Fruit fly (Drosophila melanogaster) whole organism, prepupa: ENCODE results near the gene lsn.

Source experiments
- Blimp-1 ChIP-seq: fragments of 200-800 bp; sonication (Bioruptor generic); optimal IDR thresholded peaks from 3 replicates; lab custom pipeline; 2017; ENCODE audit warnings: missing biosample characterization, missing genetic modification characterization, mild to moderate bottlenecking, moderate library complexity, missing genetic modification reagents
- CG10631 ChIP-seq: fragments of 200-800 bp; sonication (Bioruptor generic); optimal IDR thresholded peaks from 2 replicates; lab custom pipeline; 2016; ENCODE audit warnings: missing biosample characterization, missing genetic modification characterization
- CG11762 ChIP-seq: fragments of 200-800 bp; sonication (Bioruptor generic); optimal IDR thresholded peaks from 3 replicates; lab custom pipeline; 2016; ENCODE audit warnings: missing biosample characterization, missing genetic modification characterization; ENCODE audit not compliant: insufficient read depth
- CG1621 ChIP-seq: fragments of 200-800 bp; sonication (Bioruptor generic); optimal IDR thresholded peaks from 3 replicates; lab custom pipeline; 2018; ENCODE audit warnings: missing biosample characterization, mild to moderate bottlenecking, missing genetic modification characterization
- CG16779 ChIP-seq: fragments of 200-800 bp; sonication (Bioruptor generic); optimal IDR thresholded peaks from 3 replicates; lab custom pipeline; 2017; ENCODE audit warnings: missing biosample characterization, mild to moderate bottlenecking, missing genetic modification characterization
- CG3032 ChIP-seq: fragments of 200-800 bp; optimal IDR thresholded peaks from 2 replicates; lab custom pipeline; 2019; ENCODE audit warnings: missing biosample characterization, mild to moderate bottlenecking, missing genetic modification characterization, moderate library complexity
- CG31627 ChIP-seq: fragments of 200-800 bp; sonication (Bioruptor generic); optimal IDR thresholded peaks from 3 replicates; lab custom pipeline; 2016; ENCODE audit warnings: missing biosample characterization, missing genetic modification characterization
- CG32006 ChIP-seq: fragments of 200-800 bp; sonication (Bioruptor generic); optimal IDR thresholded peaks from 3 replicates; lab custom pipeline; 2017; ENCODE audit warnings: missing biosample characterization, mild to moderate bottlenecking, missing genetic modification characterization
- CG34406 ChIP-seq: fragments of 200-800 bp; sonication (Bioruptor generic); optimal IDR thresholded peaks from 3 replicates; lab custom pipeline; 2016; ENCODE audit warnings: missing biosample characterization, missing genetic modification characterization
- CG3919 ChIP-seq: fragments of 200-800 bp; sonication (Bioruptor generic); optimal IDR thresholded peaks from 3 replicates; lab custom pipeline; 2016; ENCODE audit warnings: missing biosample characterization, missing genetic modification characterization
- CG4318 ChIP-seq: fragments of 200-800 bp; sonication (Bioruptor generic); optimal IDR thresholded peaks from 3 replicates; lab custom pipeline; 2017; ENCODE audit warnings: missing biosample characterization, mild to moderate bottlenecking, missing genetic modification characterization
- CG6163 ChIP-seq: fragments of 200-800 bp; sonication (Bioruptor generic); IDR thresholded peaks from 3 replicates; pipeline ENCODE4 v1.3.6; 2022; ENCODE audit warnings: missing biosample characterization, missing genetic modification characterization
- CG6792 ChIP-seq: fragments of 200-800 bp; sonication (Bioruptor generic); optimal IDR thresholded peaks from 3 replicates; lab custom pipeline; 2016; ENCODE audit warnings: missing biosample characterization, missing genetic modification characterization
- CG6854 ChIP-seq: fragments of 200-800 bp; sonication (Bioruptor generic); optimal IDR thresholded peaks from 2 replicates; lab custom pipeline; 2017; ENCODE audit warnings: missing biosample characterization, mild to moderate bottlenecking, missing genetic modification characterization
- CG7368 ChIP-seq: fragments of 200-800 bp; sonication (Bioruptor generic); optimal IDR thresholded peaks from 3 replicates; lab custom pipeline; 2016; ENCODE audit warnings: missing biosample characterization, missing genetic modification characterization
- CG8119 ChIP-seq: fragments of 200-800 bp; sonication (Bioruptor generic); IDR thresholded peaks from 3 replicates; pipeline ENCODE4 v1.3.6; 2022; ENCODE audit warnings: missing biosample characterization, missing genetic modification characterization
- CG8319 ChIP-seq: fragments of 200-800 bp; sonication (Bioruptor generic); optimal IDR thresholded peaks from 3 replicates; lab custom pipeline; 2016; ENCODE audit warnings: missing biosample characterization, missing genetic modification characterization
- CG8632 ChIP-seq: fragments of 200-800 bp; sonication (Bioruptor generic); optimal IDR thresholded peaks from 3 replicates; lab custom pipeline; 2016; ENCODE audit warnings: missing biosample characterization, missing genetic modification characterization
- CG9139 ChIP-seq: fragments of 200-800 bp; sonication (Bioruptor generic); optimal IDR thresholded peaks from 3 replicates; lab custom pipeline; 2017; ENCODE audit warnings: missing biosample characterization, mild to moderate bottlenecking, missing genetic modification characterization
- Eip75B ChIP-seq: fragments of 200-800 bp; sonication (Bioruptor generic); optimal IDR thresholded peaks from 3 replicates; lab custom pipeline; 2016; ENCODE audit warnings: missing biosample characterization, missing genetic modification characterization
- Eip78C ChIP-seq: fragments of 200-800 bp; sonication (Bioruptor generic); peaks from one replicate; lab custom pipeline; 2016; ENCODE audit warnings: missing biosample characterization, missing genetic modification characterization
- Ets21C ChIP-seq: fragments of 200-800 bp; sonication (Bioruptor generic); optimal IDR thresholded peaks from 3 replicates; lab custom pipeline; 2016; ENCODE audit warnings: missing biosample characterization, missing genetic modification characterization
- Gug ChIP-seq: fragments of 200-800 bp; sonication (Bioruptor generic); IDR thresholded peaks from 2 replicates; pipeline ENCODE4 v1.3.6; 2022; ENCODE audit warnings: missing biosample characterization, missing genetic modification characterization
- Hr38 ChIP-seq: sonication (Bioruptor generic); optimal IDR thresholded peaks from 2 replicates; lab custom pipeline; 2016; ENCODE audit warnings: missing biosample characterization, missing genetic modification characterization
- Hr39 ChIP-seq: fragments of 200-800 bp; sonication (Bioruptor generic); optimal IDR thresholded peaks from 2 replicates; lab custom pipeline; 2016; ENCODE audit warnings: missing biosample characterization, missing genetic modification characterization
- Hr4 ChIP-seq: fragments of 200-800 bp; sonication (Bioruptor generic); optimal IDR thresholded peaks from 3 replicates; lab custom pipeline; 2016; ENCODE audit warnings: missing biosample characterization, missing genetic modification characterization
- Lpt ChIP-seq: fragments of 200-800 bp; sonication (Bioruptor generic); optimal IDR thresholded peaks from 3 replicates; lab custom pipeline; 2016; ENCODE audit warnings: missing biosample characterization, missing genetic modification characterization
- OdsH ChIP-seq: fragments of 200-800 bp; sonication (Bioruptor generic); optimal IDR thresholded peaks from 3 replicates; lab custom pipeline; 2016; ENCODE audit warnings: missing biosample characterization, missing genetic modification characterization
- Smox ChIP-seq: fragments of 200-800 bp; sonication (Bioruptor generic); optimal IDR thresholded peaks from 3 replicates; lab custom pipeline; 2016; ENCODE audit warnings: missing biosample characterization, missing genetic modification characterization
- achi ChIP-seq: fragments of 200-800 bp; sonication (Bioruptor generic); optimal IDR thresholded peaks from 3 replicates; lab custom pipeline; 2016; ENCODE audit warnings: missing biosample characterization, missing genetic modification characterization
- acj6 ChIP-seq: fragments of 200-800 bp; sonication (Bioruptor generic); optimal IDR thresholded peaks from 3 replicates; lab custom pipeline; 2016; ENCODE audit warnings: missing biosample characterization, missing genetic modification characterization
- cyc ChIP-seq: fragments of 200-800 bp; sonication (Bioruptor generic); optimal IDR thresholded peaks from 3 replicates; lab custom pipeline; 2016; ENCODE audit warnings: missing biosample characterization, missing genetic modification characterization
- dac ChIP-seq: fragments of 200-800 bp; sonication (Bioruptor generic); optimal IDR thresholded peaks from 2 replicates; lab custom pipeline; 2017; ENCODE audit warnings: missing biosample characterization, mild to moderate bottlenecking, missing genetic modification characterization
- eg ChIP-seq: fragments of 200-800 bp; sonication (Bioruptor generic); IDR thresholded peaks from 3 replicates; pipeline ENCODE4 v1.3.6; 2022; ENCODE audit warnings: missing biosample characterization, missing genetic modification characterization
- esn ChIP-seq: fragments of 200-800 bp; sonication (Bioruptor generic); optimal IDR thresholded peaks from 2 replicates; lab custom pipeline; 2016; ENCODE audit warnings: missing biosample characterization, mild to moderate bottlenecking, missing genetic modification characterization, moderate library complexity
- fd59A ChIP-seq: fragments of 200-800 bp; sonication (Bioruptor generic); optimal IDR thresholded peaks from 2 replicates; lab custom pipeline; 2017; ENCODE audit warnings: missing biosample characterization, mild to moderate bottlenecking, missing genetic modification characterization, missing genetic modification reagents
- fkh ChIP-seq: fragments of 200-800 bp; sonication (Bioruptor generic); optimal IDR thresholded peaks from 3 replicates; lab custom pipeline; 2017; ENCODE audit warnings: missing biosample characterization, mild to moderate bottlenecking, missing genetic modification characterization, moderate library complexity
- pdm3 ChIP-seq: fragments of 200-800 bp; sonication (Bioruptor generic); optimal IDR thresholded peaks from 3 replicates; lab custom pipeline; 2016; ENCODE audit warnings: missing biosample characterization, missing genetic modification characterization
- salr ChIP-seq, 2 experiments: fragments of 200-800 bp; sonication (Bioruptor generic); optimal IDR thresholded peaks; 3 replicates each; lab custom pipeline; 2016 to 2018; ENCODE audit warnings: missing biosample characterization in 2 of 2, missing genetic modification characterization in 2 of 2, mild to moderate bottlenecking in 1 of 2
- spab ChIP-seq: fragments of 200-800 bp; sonication (Bioruptor generic); optimal IDR thresholded peaks from 2 replicates; lab custom pipeline; 2017; ENCODE audit warnings: missing biosample characterization, mild to moderate bottlenecking, missing genetic modification characterization, missing genetic modification reagents
- ss ChIP-seq, 2 experiments: fragments of 200-800 bp; sonication (Bioruptor generic); optimal IDR thresholded peaks; 2 replicates in 1 of 2; 3 replicates in 1 of 2; lab custom pipeline; 2017 to 2018; ENCODE audit warnings: mild to moderate bottlenecking in 2 of 2, missing biosample characterization in 2 of 2, missing genetic modification characterization in 2 of 2, moderate library complexity in 1 of 2
- svp ChIP-seq: fragments of 200-800 bp; sonication (Bioruptor generic); peaks from one replicate; lab custom pipeline; 2016; ENCODE audit warnings: missing biosample characterization, missing genetic modification characterization
- topi ChIP-seq: fragments of 200-800 bp; sonication (Bioruptor generic); optimal IDR thresholded peaks from 3 replicates; lab custom pipeline; 2016; ENCODE audit warnings: missing biosample characterization, missing genetic modification characterization

Gene lsn

DNA sequence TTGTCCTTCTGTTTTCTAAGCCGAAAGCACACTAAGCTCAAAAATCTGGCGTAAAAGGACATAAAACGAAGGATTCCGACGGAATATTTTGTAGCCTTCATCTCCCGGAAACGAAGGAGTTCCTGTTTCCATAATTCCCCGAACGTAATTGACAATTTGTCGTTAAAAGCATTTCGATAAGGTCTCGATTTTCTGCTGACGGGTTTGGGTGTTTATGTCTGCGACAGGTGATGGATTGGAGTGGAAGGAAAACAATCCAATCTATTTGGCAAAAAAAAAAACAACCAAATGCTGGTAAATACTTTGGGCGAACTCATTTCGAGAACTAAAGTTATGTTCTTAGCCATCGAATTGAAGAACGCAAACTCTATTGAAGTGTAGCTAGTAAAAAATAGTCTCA is 18.4 kb upstream of the lsn start, which contains the start of gene Gr93d:
Gene Gr93d (minus strand): TSS at position 101 of the 400 bp plus-strand sequence.
- TF ChIP-seq acj6 (no peak), dac (no peak), CG6792 (GFP tag; lab: Kevin White, UChicago) (no peak)

DNA sequence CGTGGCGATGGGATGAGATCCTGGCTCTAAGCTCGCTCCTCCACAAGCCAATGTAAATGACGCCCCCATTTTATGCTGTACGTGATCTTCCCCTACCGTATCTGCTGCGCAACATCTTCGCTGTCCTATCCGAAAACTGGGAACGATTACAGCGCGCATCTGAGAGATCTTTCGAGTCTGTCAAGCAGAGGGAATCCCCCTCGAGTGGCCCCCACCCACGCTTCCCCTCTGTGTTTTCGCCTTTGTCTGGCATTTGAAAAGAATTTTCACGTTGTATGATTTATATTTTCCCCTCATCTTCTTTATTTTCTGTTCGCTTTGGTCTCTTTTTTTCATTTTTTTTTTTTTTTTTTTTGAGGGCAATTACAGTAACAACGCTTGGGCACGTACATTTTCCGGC is 17.5 kb upstream of the lsn start:
- TF ChIP-seq topi (GFP tag; lab: Kevin White, UChicago) = no peak
- peak; percentile 19; the same call in 1 of the 3 replicates for TF ChIP-seq CG8119 (GFP tag; lab: Robert Waterston, UW)
- no peak for TF ChIP-seq Eip78C
- TF ChIP-seq, all 60 proteins: peak for 1

DNA sequence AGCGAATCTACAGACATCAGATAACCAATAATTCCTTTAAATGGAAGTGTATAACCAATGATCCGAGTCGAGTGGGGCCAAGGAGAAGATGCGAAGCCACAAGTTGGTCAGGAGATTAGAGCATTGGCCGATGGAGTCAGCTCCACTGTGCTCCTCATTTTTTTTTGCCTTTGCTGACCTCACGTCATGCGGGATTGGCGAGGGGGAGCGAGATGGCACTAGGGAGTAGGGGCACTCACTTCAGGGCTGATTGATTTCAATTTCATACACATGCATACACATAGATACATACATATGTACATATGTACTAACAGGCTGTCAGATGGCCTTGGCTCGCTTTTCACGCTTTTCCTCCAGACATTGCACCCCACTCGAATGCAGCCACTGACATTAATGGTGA is 16.7 kb upstream of the lsn start:
- 0 out of 3 replicates have a peak, but pooled peaks have one; percentile 18 for TF ChIP-seq eg (GFP tag; lab: Robert Waterston, UW)
- no peak for TF ChIP-seq CG4318 (GFP tag; lab: Kevin White, UChicago)
- peak; percentile 43; the same call in 1 of the 3 replicates for TF ChIP-seq CG6163 (GFP tag; lab: Robert Waterston, UW)
- TF ChIP-seq CG6854 (GFP tag; lab: Kevin White, UChicago) = no peak
- peak; percentile 54 for TF ChIP-seq Eip78C
- TF ChIP-seq CG8319 (GFP tag; lab: Kevin White, UChicago) = no peak
- TF ChIP-seq Blimp-1 = no peak
- peak; percentile 98 for TF ChIP-seq svp (GFP tag; lab: Kevin White, UChicago)
- TF ChIP-seq CG11762 (GFP tag; lab: Kevin White, UChicago) = no peak

DNA sequence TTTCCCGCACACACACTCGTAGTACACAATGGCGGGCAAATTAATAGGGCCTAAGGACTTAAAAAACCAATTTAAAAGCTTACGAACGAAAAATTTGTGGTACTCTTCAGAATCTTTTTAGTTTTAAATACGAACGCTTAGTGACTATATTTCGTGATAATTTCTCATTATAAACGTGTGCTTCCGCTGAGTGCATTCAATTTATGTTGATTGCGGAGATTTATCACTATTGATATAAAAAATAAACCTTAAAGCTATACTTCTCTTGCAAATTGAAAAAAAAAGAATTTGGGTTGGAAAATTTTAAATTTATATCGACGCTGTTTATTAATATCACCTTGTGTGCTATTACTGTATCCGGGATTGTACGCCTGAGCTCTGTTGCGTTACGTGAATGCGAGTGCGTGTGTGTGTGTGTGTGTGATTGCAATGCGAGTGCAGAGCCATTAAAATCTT is 16.0 kb upstream of the lsn start:
- TF ChIP-seq dac = peak; percentile 85
- TF ChIP-seq CG16779 (tag; lab: Kevin White, UChicago) = peak; percentile 94
- TF ChIP-seq Gug = peak; percentile 88
- TF ChIP-seq CG34406 (GFP tag; lab: Kevin White, UChicago) = peak; percentile 97
- peak; percentile 94 for TF ChIP-seq cyc (GFP tag; lab: Kevin White, UChicago)
- TF ChIP-seq CG6792 (GFP tag; lab: Kevin White, UChicago) = peak; percentile 97
- TF ChIP-seq fd59A = peak; percentile 94
- TF ChIP-seq topi (GFP tag; lab: Kevin White, UChicago) = peak; percentile 98
- TF ChIP-seq Hr4 (GFP tag; lab: Kevin White, UChicago) = peak; percentile 95
- TF ChIP-seq CG8119 (GFP tag; lab: Robert Waterston, UW) = peak; percentile 94
- TF ChIP-seq Blimp-1 = peak; percentile 91
- peak; percentile 88 for TF ChIP-seq eg (GFP tag; lab: Robert Waterston, UW)
- TF ChIP-seq pdm3 (GFP tag; lab: Kevin White, UChicago) = peak; percentile 95
- peak; percentile 98 for TF ChIP-seq esn (GFP tag; lab: Kevin White, UChicago)
- TF ChIP-seq Lpt (GFP tag; lab: Kevin White, UChicago) = peak; percentile 95
- peak; percentile 96 for TF ChIP-seq CG3919 (GFP tag; lab: Kevin White, UChicago)
- TF ChIP-seq CG1621 (tag; lab: Kevin White, UChicago) = peak; percentile 78
- peak; percentile 85 for TF ChIP-seq CG9139 (GFP tag; lab: Kevin White, UChicago)
- peak; percentile 96 for TF ChIP-seq spab
- TF ChIP-seq Smox = peak; percentile 96
- peak; percentile 96 for TF ChIP-seq CG31627 (GFP tag; lab: Kevin White, UChicago)
- TF ChIP-seq Hr38 = peak; percentile 17
- peak; percentile 95 for TF ChIP-seq ss (GFP tag; optimal IDR thresholded peaks at IDR 0.05; lab: Kevin White, UChicago)
- TF ChIP-seq CG32006 (GFP tag; lab: Kevin White, UChicago) = peak; percentile 98
- TF ChIP-seq OdsH (GFP tag; lab: Kevin White, UChicago) = peak; percentile 95
- TF ChIP-seq CG8632 = peak; percentile 94
- peak; percentile 98 for TF ChIP-seq svp (GFP tag; lab: Kevin White, UChicago)
- peak; percentile 93 for TF ChIP-seq achi (GFP tag; lab: Kevin White, UChicago)
- TF ChIP-seq Hr39 = peak; percentile 96
- TF ChIP-seq CG11762 (GFP tag; lab: Kevin White, UChicago) = peak; percentile 94
- peak; percentile 87 for TF ChIP-seq CG7368
- peak; percentile 93 for TF ChIP-seq Ets21C (GFP tag; lab: Kevin White, UChicago)
- TF ChIP-seq salr (GFP tag; optimal IDR thresholded peaks at IDR 0.05; lab: Kevin White, UChicago) = peak; percentile 47 to 97
- TF ChIP-seq fkh (GFP tag; lab: Kevin White, UChicago) = peak; percentile 24
- TF ChIP-seq Eip78C = peak; percentile 100
- peak; percentile 92 for TF ChIP-seq CG4318 (GFP tag; lab: Kevin White, UChicago)
- peak; percentile 96 for TF ChIP-seq acj6
- TF ChIP-seq CG6163 (GFP tag; lab: Robert Waterston, UW) = peak; percentile 86
- peak; percentile 94 for TF ChIP-seq CG10631 (GFP tag; lab: Kevin White, UChicago)
- TF ChIP-seq CG3032 (tag; lab: Kevin White, UChicago) = peak; percentile 91
- TF ChIP-seq Eip75B = peak; percentile 98
- peak; percentile 96 for TF ChIP-seq CG6854 (GFP tag; lab: Kevin White, UChicago)
